Worm (Caenorhabditis elegans) whole organism, young adult: ENCODE results near the gene ZK892.4.
A peak's percentile ranks its signal among the peaks of the same experiment; 100 is the strongest.

Source experiments
- B0019.2 ChIP-seq: fragments of 200-800 bp; sonication (Bioruptor generic); conservative IDR thresholded peaks from 2 replicates; pipeline ENCODE4 v1.3.6; 2022; ENCODE audit warnings: missing genetic modification reagents, missing genetic modification characterization, missing compliant biosample characterization
- B0261.1 ChIP-seq: sonication (generic microtip); optimal IDR thresholded peaks from 2 replicates; lab custom pipeline; 2016; ENCODE audit warnings: mild to moderate bottlenecking, missing genetic modification characterization, moderate library complexity, missing compliant biosample characterization
- F37B4.10 ChIP-seq: fragments of 200-800 bp; sonication (Bioruptor generic); IDR thresholded peaks from 2 replicates; pipeline ENCODE4 v1.3.6; 2022; ENCODE audit warnings: missing genetic modification characterization, missing compliant biosample characterization
- F52B5.7 ChIP-seq: sonication (generic microtip); optimal IDR thresholded peaks from 2 replicates; lab custom pipeline; 2016; ENCODE audit warnings: mild to moderate bottlenecking, missing genetic modification characterization, missing compliant biosample characterization
- F57A8.1 ChIP-seq: fragments of 200-800 bp; sonication (Bioruptor generic); optimal IDR thresholded peaks from 2 replicates; lab custom pipeline; 2018; ENCODE audit warnings: mild to moderate bottlenecking, missing genetic modification characterization, moderate library complexity, missing compliant biosample characterization
- T26A5.8 ChIP-seq: sonication (generic microtip); optimal IDR thresholded peaks from 2 replicates; lab custom pipeline; 2016; ENCODE audit warnings: missing genetic modification characterization, missing compliant biosample characterization
- Y53F4B.3 ChIP-seq: fragments of 200-800 bp; sonication (Bioruptor generic); IDR thresholded peaks from 2 replicates; pipeline ENCODE4 v1.3.6; 2022; ENCODE audit warnings: missing genetic modification reagents, missing genetic modification characterization, missing compliant biosample characterization
- Y79H2A.3 ChIP-seq: fragments of 200-800 bp; sonication (Bioruptor generic); conservative IDR thresholded peaks from 2 replicates; pipeline ENCODE4 v1.3.6; 2022; ENCODE audit warnings: missing genetic modification reagents, missing genetic modification characterization, missing compliant biosample characterization
- ZK185.1 ChIP-seq: sonication (generic microtip); optimal IDR thresholded peaks from 2 replicates; lab custom pipeline; 2016; ENCODE audit warnings: mild to moderate bottlenecking, missing genetic modification characterization, missing compliant biosample characterization; ENCODE audit not compliant: poor library complexity, severe bottlenecking
- aptf-2 ChIP-seq: fragments of 200-800 bp; sonication (Bioruptor generic); conservative IDR thresholded peaks from 2 replicates; pipeline ENCODE4 v1.3.6; 2022; ENCODE audit warnings: missing genetic modification reagents, missing genetic modification characterization, missing compliant biosample characterization
- atf-7 ChIP-seq: sonication (generic microtip); optimal IDR thresholded peaks from 2 replicates; lab custom pipeline; 2017; ENCODE audit warnings: mild to moderate bottlenecking, missing genetic modification characterization, missing compliant biosample characterization
- attf-5 ChIP-seq: fragments of 200-800 bp; sonication (Bioruptor generic); optimal IDR thresholded peaks from 2 replicates; lab custom pipeline; 2018; ENCODE audit warnings: mild to moderate bottlenecking, missing genetic modification characterization, missing compliant biosample characterization
- cebp-1 ChIP-seq, 2 experiments: fragments of 200-800 bp in 1 of 2; sonication (Bioruptor generic) in 1 of 2; sonication (generic microtip) in 1 of 2; IDR thresholded peaks in 1 of 2; optimal IDR thresholded peaks in 1 of 2; 2 replicates each; pipeline versions ENCODE4 v1.3.6 to Lab custom; 2017 to 2022; ENCODE audit warnings: missing compliant biosample characterization in 2 of 2, missing genetic modification characterization in 2 of 2, mild to moderate bottlenecking in 1 of 2, missing genetic modification reagents in 1 of 2, moderate library complexity in 1 of 2
- ceh-100 ChIP-seq: fragments of 200-800 bp; sonication (Bioruptor generic); IDR thresholded peaks from 2 replicates; pipeline ENCODE4 v1.3.6; 2022; ENCODE audit warnings: missing genetic modification reagents, missing genetic modification characterization, missing compliant biosample characterization
- ceh-27 ChIP-seq: fragments of 200-800 bp; sonication (Bioruptor generic); optimal IDR thresholded peaks from 2 replicates; lab custom pipeline; 2018; ENCODE audit warnings: mild to moderate bottlenecking, missing genetic modification characterization, moderate library complexity, missing compliant biosample characterization
- ceh-58 ChIP-seq: fragments of 200-800 bp; sonication (Bioruptor generic); IDR thresholded peaks from 2 replicates; pipeline ENCODE4 v1.3.6; 2022; ENCODE audit warnings: missing genetic modification characterization, missing compliant biosample characterization
- ceh-91 ChIP-seq: fragments of 200-800 bp; sonication (Bioruptor generic); IDR thresholded peaks from 2 replicates; pipeline ENCODE4 v1.3.6; 2022; ENCODE audit warnings: missing genetic modification reagents, missing genetic modification characterization, missing compliant biosample characterization
- dox-1 ChIP-seq: fragments of 200-800 bp; sonication (Bioruptor generic); IDR thresholded peaks from 2 replicates; pipeline ENCODE4 v1.3.6; 2022; ENCODE audit warnings: missing genetic modification reagents, missing genetic modification characterization, missing compliant biosample characterization
- egl-44 ChIP-seq: fragments of 200-800 bp; sonication (Bioruptor generic); IDR thresholded peaks from 2 replicates; pipeline ENCODE4 v1.3.6; 2022; ENCODE audit warnings: missing genetic modification reagents, missing genetic modification characterization, missing compliant biosample characterization
- egrh-3 ChIP-seq: fragments of 200-800 bp; sonication (Bioruptor generic); IDR thresholded peaks from 2 replicates; pipeline ENCODE4 v1.3.6; 2022; ENCODE audit warnings: missing genetic modification reagents, missing genetic modification characterization, missing compliant biosample characterization
- ekl-4 ChIP-seq: fragments of 200-800 bp; sonication (Bioruptor generic); IDR thresholded peaks from 2 replicates; pipeline ENCODE4 v1.3.6; 2022; ENCODE audit warnings: missing genetic modification reagents, missing genetic modification characterization, missing compliant biosample characterization
- ets-4 ChIP-seq: fragments of 200-800 bp; sonication (Bioruptor generic); optimal IDR thresholded peaks from 2 replicates; lab custom pipeline; 2018; ENCODE audit warnings: mild to moderate bottlenecking, missing genetic modification characterization, missing compliant biosample characterization
- hmg-1.2 ChIP-seq: fragments of 200-800 bp; sonication (Bioruptor generic); IDR thresholded peaks from 2 replicates; pipeline ENCODE4 v1.3.6; 2022; ENCODE audit warnings: missing genetic modification reagents, missing genetic modification characterization, missing compliant biosample characterization
- lin-35 ChIP-seq, 3 experiments: fragments of 150-350 bp in 2 of 3; sonication (generic microtip) in 1 of 3; optimal IDR thresholded peaks; 2 replicates each; lab custom pipeline; 2014 to 2018; ENCODE audit warnings: missing biosample characterization in 3 of 3, missing genetic modification characterization in 3 of 3, missing genetic modification reagents in 3 of 3
- lin-54 ChIP-seq: fragments of 200-800 bp; sonication (Bioruptor generic); optimal IDR thresholded peaks from 2 replicates; lab custom pipeline; 2018; ENCODE audit warnings: mild to moderate bottlenecking, missing genetic modification characterization, missing compliant biosample characterization
- lsl-1 ChIP-seq: fragments of 200-800 bp; sonication (Bioruptor generic); optimal IDR thresholded peaks from 2 replicates; lab custom pipeline; 2018; ENCODE audit warnings: mild to moderate bottlenecking, missing genetic modification characterization, moderate library complexity, missing compliant biosample characterization
- lsy-27 ChIP-seq: sonication (generic microtip); optimal IDR thresholded peaks from 2 replicates; lab custom pipeline; 2017; ENCODE audit warnings: missing genetic modification characterization, mild to moderate bottlenecking, missing compliant biosample characterization, antibody characterized with exemption, missing genotype, borderline replicate concordance; ENCODE audit not compliant: insufficient read depth
- madf-10 ChIP-seq: sonication (generic microtip); optimal IDR thresholded peaks from 2 replicates; lab custom pipeline; 2016; ENCODE audit warnings: mild to moderate bottlenecking, missing genetic modification characterization, missing compliant biosample characterization
- mes-4 ChIP-seq: sonication (generic microtip); optimal IDR thresholded peaks from 2 replicates; lab custom pipeline; 2016; ENCODE audit warnings: missing genotype, missing genetic modification characterization, missing compliant biosample characterization
- mxl-1 ChIP-seq: sonication (generic microtip); optimal IDR thresholded peaks from 2 replicates; lab custom pipeline; 2016; ENCODE audit warnings: missing genetic modification characterization, missing compliant biosample characterization
- nfya-1 ChIP-seq: sonication (generic microtip); optimal IDR thresholded peaks from 2 replicates; lab custom pipeline; 2017; ENCODE audit warnings: antibody characterized with exemption, missing compliant biosample characterization, missing genetic modification characterization, borderline replicate concordance; ENCODE audit not compliant: insufficient read depth
- nfyb-1 ChIP-seq: fragments of 200-800 bp; sonication (Bioruptor generic); IDR thresholded peaks from 2 replicates; pipeline ENCODE4 v1.3.6; 2022; ENCODE audit warnings: missing genetic modification reagents, missing genetic modification characterization, missing compliant biosample characterization
- nhr-80 ChIP-seq: sonication (generic microtip); optimal IDR thresholded peaks from 2 replicates; lab custom pipeline; 2016; ENCODE audit warnings: missing genetic modification characterization, missing compliant biosample characterization
- rpc-1 ChIP-seq, 2 experiments: fragments of 150-350 bp in 1 of 2; sonication (generic microtip) in 1 of 2; optimal IDR thresholded peaks; 2 replicates each; lab custom pipeline; 2014 to 2018; ENCODE audit warnings: missing biosample characterization in 1 of 2, missing genetic modification characterization in 1 of 2, missing genetic modification reagents in 1 of 2, missing genotype in 1 of 2
- sea-2 ChIP-seq: fragments of 200-800 bp; sonication (Bioruptor generic); IDR thresholded peaks from 2 replicates; pipeline ENCODE4 v1.3.6; 2022; ENCODE audit warnings: missing genetic modification characterization, missing compliant biosample characterization
- snpc-1.1 ChIP-seq: sonication (generic microtip); optimal IDR thresholded peaks from 2 replicates; lab custom pipeline; 2017; ENCODE audit warnings: missing genetic modification characterization, mild to moderate bottlenecking, missing compliant biosample characterization, antibody characterized with exemption, moderate library complexity, missing genotype, missing genetic modification reagents; ENCODE audit not compliant: insufficient read depth
- snpc-1.3 ChIP-seq: sonication (generic microtip); optimal IDR thresholded peaks from 2 replicates; lab custom pipeline; 2017; ENCODE audit warnings: missing genetic modification characterization, mild to moderate bottlenecking, missing compliant biosample characterization, antibody characterized with exemption, moderate library complexity, missing genotype, missing genetic modification reagents; ENCODE audit not compliant: insufficient read depth
- tbp1 ChIP-seq: fragments of 200-800 bp; sonication (Bioruptor generic); optimal IDR thresholded peaks from 2 replicates; lab custom pipeline; 2018; ENCODE audit warnings: mild to moderate bottlenecking, missing genetic modification characterization, missing compliant biosample characterization
- ztf-22 ChIP-seq: fragments of 200-800 bp; sonication (Bioruptor generic); optimal IDR thresholded peaks from 2 replicates; lab custom pipeline; 2018; ENCODE audit warnings: mild to moderate bottlenecking, missing genetic modification characterization, moderate library complexity, missing compliant biosample characterization
- ztf-25 ChIP-seq: fragments of 200-800 bp; sonication (Bioruptor generic); IDR thresholded peaks from 2 replicates; pipeline ENCODE4 v1.3.6; 2022; ENCODE audit warnings: missing genetic modification reagents, missing genetic modification characterization, missing compliant biosample characterization

ZK892.4 gene

DNA sequence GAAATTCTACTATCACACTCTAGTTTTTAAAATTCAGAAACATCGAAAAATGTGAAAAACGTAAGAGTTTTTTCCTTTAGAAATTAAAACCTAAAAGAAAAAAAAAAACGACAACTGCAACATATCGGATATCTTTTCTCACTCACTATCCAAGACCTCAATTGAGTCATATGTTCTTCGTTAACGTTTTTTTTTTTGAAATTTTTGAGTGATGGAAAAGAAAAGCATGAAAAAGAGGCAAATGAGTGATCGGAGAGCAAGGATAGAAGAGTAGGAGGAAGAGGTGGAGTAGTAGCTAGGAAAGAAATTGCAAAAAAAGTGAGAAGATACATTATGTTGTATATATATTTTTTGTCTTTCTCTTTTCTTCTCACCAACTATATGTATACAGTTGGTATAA is 16.8 kb upstream of the ZK892.4 start:
- no peak for TF ChIP-seq sea-2 (GFP tag; lab: Robert Waterston, UW)
- TF ChIP-seq ztf-25 = no peak
- no peak for TF ChIP-seq lsy-27
- TF ChIP-seq ceh-100 (GFP tag; lab: Robert Waterston, UW) = no peak
- TF ChIP-seq tbp1 = no peak
- TF ChIP-seq snpc-1.1 (tag; lab: Kevin White, UChicago) = no peak
- no peak for TF ChIP-seq ceh-27 (GFP tag; lab: Kevin White, UChicago)
- no peak for TF ChIP-seq ZK185.1 (tag; lab: Kevin White, UChicago)
- TF ChIP-seq aptf-2 (GFP tag; lab: Robert Waterston, UW) = no peak
- TF ChIP-seq egrh-3 (GFP tag; lab: Robert Waterston, UW) = no peak
- no peak for TF ChIP-seq ekl-4 (GFP tag; lab: Robert Waterston, UW)
- TF ChIP-seq mxl-1 = no peak

- TF ChIP-seq F37B4.10 (no peak), rpc-1 (optimal IDR thresholded peaks at IDR 0.05; lab: Kevin White, UChicago) (no peak), rpc-1 (tag; optimal IDR thresholded peaks at IDR 0.05; lab: Kevin White, UChicago) (no peak)
These were observed 15.6 kb upstream of the ZK892.4 start, which contains the start of gene lec-3 for ce11 chrII:9990812-9991211. Gene lec-3, plus strand, starts transcription at chrII:9991112.

- TF ChIP-seq snpc-1.3 (tag; lab: Kevin White, UChicago) (no peak), lin-35 (GFP tag; optimal IDR thresholded peaks at IDR 0.05; lab: Kevin White, UChicago) (no peak), F57A8.1 (GFP tag; lab: Kevin White, UChicago) (no peak), madf-10 (tag; lab: Kevin White, UChicago) (no peak)
These were observed 13.9 kb upstream of the ZK892.4 start for ce11 chrII:9992474-9992873.

- TF ChIP-seq Y79H2A.3 (GFP tag; lab: Robert Waterston, UW) = no peak
- TF ChIP-seq mes-4 (tag; lab: Kevin White, UChicago) = no peak
- TF ChIP-seq ceh-58 (GFP tag; lab: Robert Waterston, UW) = no peak
- TF ChIP-seq ceh-91 (GFP tag; lab: Robert Waterston, UW) = no peak
- TF ChIP-seq lsl-1 (GFP tag; lab: Kevin White, UChicago) = no peak
- TF ChIP-seq Y53F4B.3 = no peak
- TF ChIP-seq nfya-1 (tag; lab: Kevin White, UChicago) = no peak
These were observed 11.7 kb upstream of the ZK892.4 start for ce11 chrII:9994679-9995078.

DNA sequence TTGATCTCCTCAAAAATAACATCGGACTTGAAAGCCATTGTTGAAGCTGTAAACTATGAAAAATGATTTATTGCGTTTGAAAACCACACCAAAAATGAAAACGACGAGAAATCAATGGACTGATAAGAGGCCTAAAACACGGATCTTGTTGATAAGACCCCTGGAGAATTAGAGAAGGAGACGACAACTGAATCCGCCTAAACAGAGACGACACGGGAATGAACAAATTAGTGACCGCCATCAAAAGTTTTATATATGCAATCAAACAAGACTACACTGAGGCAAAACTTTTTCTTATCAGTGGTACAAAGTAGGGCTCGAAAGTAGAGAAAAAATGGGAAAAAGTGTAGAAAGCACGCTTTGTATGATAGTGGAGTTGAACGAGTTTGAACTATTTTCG is 5.3 kb upstream of the ZK892.4 start, which contains the start of gene nlt-1:
Gene nlt-1, minus strand, starts transcription at position 78 of the 400 bp plus-strand sequence.
- TF ChIP-seq ets-4 (GFP tag; lab: Kevin White, UChicago) (peak; percentile 44), egl-44 (GFP tag; lab: Robert Waterston, UW) (no peak), lin-54 (GFP tag; lab: Kevin White, UChicago) (no peak), attf-5 (GFP tag; lab: Kevin White, UChicago) (peak; percentile 28), B0261.1 (tag; lab: Kevin White, UChicago) (no peak), cebp-1 (GFP tag; IDR thresholded peaks at IDR 0.05; lab: Robert Waterston, UW) (no peak), cebp-1 (tag; optimal IDR thresholded peaks at IDR 0.05; lab: Kevin White, UChicago) (peak; percentile 30), tbp1 (peak; percentile 17), nfyb-1 (peak; percentile 73), hmg-1.2 (GFP tag; lab: Robert Waterston, UW) (no peak), dox-1 (GFP tag; lab: Robert Waterston, UW) (peak; percentile 36; the same call in 1 of the 2 replicates), ztf-22 (GFP tag; lab: Kevin White, UChicago) (peak; percentile 20), atf-7 (tag; lab: Kevin White, UChicago) (peak; percentile 16), T26A5.8 (tag; lab: Kevin White, UChicago) (no peak), B0019.2 (no peak), nhr-80 (tag; lab: Kevin White, UChicago) (peak; percentile 99), F52B5.7 (tag; lab: Kevin White, UChicago) (no peak)
